Fruit fly (Drosophila melanogaster): ENCODE measurements around the gene Tbc1d15-17.
A peak's percentile ranks its signal among the peaks of the same experiment; 100 is the strongest.

Tbc1d15-17 gene

dm6 chr2L:168270-168901 lies 38.6 kb upstream of the Tbc1d15-17 start:
- TF ChIP-seq nom (GFP tag; optimal IDR thresholded peaks at IDR 0.05) (peak; percentile 93), CG13894 (tag; optimal IDR thresholded peaks at IDR 0.05) (peak; percentile 20), kay (GFP tag; optimal IDR thresholded peaks at IDR 0.05) (no peak), bsh (GFP tag; optimal IDR thresholded peaks at IDR 0.05) (peak in 1 of 2 experiments; percentile 28)

DNA sequence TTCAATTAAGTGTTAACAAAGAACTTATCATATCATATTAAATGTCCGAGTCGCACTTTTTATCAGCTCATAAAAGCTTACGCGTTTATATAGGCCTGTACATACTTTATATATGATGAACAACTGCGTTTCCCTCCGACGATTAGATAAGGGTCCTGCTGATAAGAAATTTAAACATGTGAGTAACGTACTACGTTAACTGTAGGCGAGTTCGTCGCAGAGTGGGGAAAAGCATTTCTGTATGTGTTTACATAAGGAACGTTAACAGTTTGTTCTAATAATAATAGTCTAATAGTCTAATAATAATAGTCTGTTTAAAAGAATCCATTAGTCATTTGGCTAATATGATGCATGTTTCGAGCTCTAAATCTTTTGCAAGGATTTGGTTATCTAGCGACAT lies 36.6 kb upstream of the Tbc1d15-17 start:
- no peak for TF ChIP-seq Gug (GFP tag; IDR thresholded peaks at IDR 0.05)
- TF ChIP-seq CG13296 (GFP tag; optimal IDR thresholded peaks at IDR 0.05) = peak; percentile 21
- TF ChIP-seq Hr78 (GFP tag; optimal IDR thresholded peaks at IDR 0.05) = no peak
- peak; percentile 13 for TF ChIP-seq B-H2 (GFP tag; optimal IDR thresholded peaks at IDR 0.05)
- no peak for TF ChIP-seq Bteb2 (GFP tag; optimal IDR thresholded peaks at IDR 0.05)
- TF ChIP-seq grn (GFP tag; optimal IDR thresholded peaks at IDR 0.05) = peak; percentile 55
- peak; percentile 22 for TF ChIP-seq CG34376 (GFP tag; optimal IDR thresholded peaks at IDR 0.05)
- TF ChIP-seq knrl (GFP tag; IDR thresholded peaks at IDR 0.05; ENCODE audit: partially characterized antibody) = no peak
- TF ChIP-seq CG34224 (GFP tag; IDR thresholded peaks at IDR 0.05; ENCODE audit: partially characterized antibody) = no peak
- peak; percentile 40 for TF ChIP-seq sens (GFP tag)
- TF ChIP-seq ERR (GFP tag; optimal IDR thresholded peaks at IDR 0.05) = no peak
- peak; percentile 29 for TF ChIP-seq lbe (GFP tag; optimal IDR thresholded peaks at IDR 0.05)
- TF ChIP-seq CG2678 (tag; optimal IDR thresholded peaks at IDR 0.05) = peak; percentile 15
- TF ChIP-seq lab (GFP tag; optimal IDR thresholded peaks at IDR 0.05) = peak; percentile 13
- no peak for TF ChIP-seq CG12236 (GFP tag; optimal IDR thresholded peaks at IDR 0.05)
- TF ChIP-seq pfk (GFP tag; optimal IDR thresholded peaks at IDR 0.05) = no peak
- TF ChIP-seq exex (tag; optimal IDR thresholded peaks at IDR 0.05) = peak; percentile 91
- TF ChIP-seq CG31388 (GFP tag; optimal IDR thresholded peaks at IDR 0.05) = no peak
- peak; percentile 77 for TF ChIP-seq mirr (GFP tag; optimal IDR thresholded peaks at IDR 0.05)
- TF ChIP-seq CG6813 (GFP tag; optimal IDR thresholded peaks at IDR 0.05) = no peak
- no peak for TF ChIP-seq insv (GFP tag; optimal IDR thresholded peaks at IDR 0.05)
- no peak for TF ChIP-seq pan (optimal IDR thresholded peaks at IDR 0.05)
- TF ChIP-seq pan (GFP tag; optimal IDR thresholded peaks at IDR 0.05 in 1 of 2, IDR thresholded peaks at IDR 0.05 in 1 of 2) = no peak
- TF ChIP-seq sd (tag; optimal IDR thresholded peaks at IDR 0.05) = peak; percentile 21
- TF ChIP-seq CG9437 (GFP tag; optimal IDR thresholded peaks at IDR 0.05) = peak; percentile 10
- no peak for TF ChIP-seq hb (GFP tag; IDR thresholded peaks at IDR 0.05; ENCODE audit: partially characterized antibody)
- TF ChIP-seq esg (GFP tag; conservative IDR thresholded peaks at IDR 0.05) = no peak
- no peak for TF ChIP-seq CG8089 (GFP tag; optimal IDR thresholded peaks at IDR 0.05)
- peak in 1 of 2 experiments; percentile 10 for TF ChIP-seq eve (GFP tag; optimal IDR thresholded peaks at IDR 0.05)
- no peak for TF ChIP-seq Hmx (GFP tag; optimal IDR thresholded peaks at IDR 0.05)
- TF ChIP-seq slbo (GFP tag; IDR thresholded peaks at IDR 0.05) = no peak
- peak in 1 of 2 experiments; percentile 69 for TF ChIP-seq Pdp1 (GFP tag; optimal IDR thresholded peaks at IDR 0.05)
- TF ChIP-seq CG14050 (GFP tag; IDR thresholded peaks at IDR 0.05) = no peak
- TF ChIP-seq sug (tag; optimal IDR thresholded peaks at IDR 0.05) = peak; percentile 33
- TF ChIP-seq her (GFP tag; optimal IDR thresholded peaks at IDR 0.05) = no peak
- no peak for TF ChIP-seq Optix (GFP tag; IDR thresholded peaks at IDR 0.05)
- no peak for TF ChIP-seq gsb (GFP tag; IDR thresholded peaks at IDR 0.05)
- TF ChIP-seq Med (GFP tag) = peak; percentile 61
